Fruit fly (Drosophila melanogaster) whole organism, wandering third instar larva: ENCODE results near the gene CG17249.
A peak's percentile ranks its signal among the peaks of the same experiment; 100 is the strongest.

Source experiments
- Abd-B ChIP-seq: fragments of >200 bp; optimal IDR thresholded peaks from 2 replicates; lab custom pipeline; 2017; ENCODE audit warnings: missing biosample characterization, missing genetic modification characterization
- CG32264 ChIP-seq: fragments of 200-800 bp; sonication (Bioruptor generic); optimal IDR thresholded peaks from 2 replicates; lab custom pipeline; 2016; ENCODE audit warnings: missing biosample characterization, missing genetic modification characterization
- CG9705 ChIP-seq: fragments of 200-800 bp; sonication (Bioruptor generic); optimal IDR thresholded peaks from 2 replicates; lab custom pipeline; 2018; ENCODE audit warnings: missing biosample characterization, mild to moderate bottlenecking, missing genetic modification characterization
- CrebA ChIP-seq: fragments of 200-800 bp; sonication (Bioruptor generic); optimal IDR thresholded peaks from 2 replicates; lab custom pipeline; 2016; ENCODE audit warnings: missing biosample characterization, mild to moderate bottlenecking, missing genetic modification characterization, borderline replicate concordance
- Dfd ChIP-seq: fragments of >200 bp; optimal IDR thresholded peaks from 2 replicates; lab custom pipeline; 2017; ENCODE audit warnings: missing biosample characterization, missing genetic modification characterization
- Dif ChIP-seq: fragments of 200-275, 200-300 bp; sonication (Bioruptor generic); optimal IDR thresholded peaks from 2 replicates; lab custom pipeline; 2018; ENCODE audit warnings: missing biosample characterization, missing genetic modification characterization; ENCODE audit not compliant: partially characterized antibody
- GATAd ChIP-seq: sonication (Bioruptor generic); optimal IDR thresholded peaks from 2 replicates; lab custom pipeline; 2016; ENCODE audit warnings: missing biosample characterization, missing genetic modification characterization
- HLH106 ChIP-seq: fragments of 200-800 bp; optimal IDR thresholded peaks from 3 replicates; lab custom pipeline; 2019; ENCODE audit warnings: missing biosample characterization, mild to moderate bottlenecking, missing genetic modification characterization, moderate library complexity
- Hnf4 ChIP-seq: fragments of 200-800 bp; sonication (Bioruptor generic); optimal IDR thresholded peaks from 2 replicates; lab custom pipeline; 2016; ENCODE audit warnings: missing biosample characterization, mild to moderate bottlenecking, missing genetic modification characterization
- Hr78 ChIP-seq: fragments of >200 bp; optimal IDR thresholded peaks from 2 replicates; lab custom pipeline; 2017; ENCODE audit warnings: missing biosample characterization, missing genetic modification characterization
- Hr83 ChIP-seq: fragments of 200-300 bp; sonication (Bioruptor generic); optimal IDR thresholded peaks from 2 replicates; lab custom pipeline; 2016; ENCODE audit warnings: missing biosample characterization, mild to moderate bottlenecking, missing genetic modification characterization, moderate library complexity; ENCODE audit not compliant: poor library complexity, severe bottlenecking
- Jra ChIP-seq: sonication (Bioruptor generic); optimal IDR thresholded peaks from 2 replicates; lab custom pipeline; 2016; ENCODE audit warnings: missing biosample characterization, missing genetic modification characterization
- Mio ChIP-seq: sonication (Bioruptor generic); optimal IDR thresholded peaks from 2 replicates; lab custom pipeline; 2016; ENCODE audit warnings: missing biosample characterization, missing genetic modification characterization
- Myc ChIP-seq: fragments of >200 bp; optimal IDR thresholded peaks from 2 replicates; lab custom pipeline; 2017
- OdsH ChIP-seq: fragments of 200-800 bp; sonication (Bioruptor generic); optimal IDR thresholded peaks from 2 replicates; lab custom pipeline; 2016; ENCODE audit warnings: missing biosample characterization, mild to moderate bottlenecking, missing genetic modification characterization
- Rel ChIP-seq, 2 experiments: fragments of 200-800 bp; sonication (Bioruptor generic) in 1 of 2; optimal IDR thresholded peaks; 2 replicates in 1 of 2; 3 replicates in 1 of 2; lab custom pipeline; 2016 to 2019; ENCODE audit warnings: mild to moderate bottlenecking in 2 of 2, missing biosample characterization in 2 of 2, missing genetic modification characterization in 2 of 2, moderate library complexity in 1 of 2
- Sp1 ChIP-seq: fragments of 200-800 bp; sonication (Bioruptor generic); optimal IDR thresholded peaks from 3 replicates; lab custom pipeline; 2019; ENCODE audit warnings: missing biosample characterization, mild to moderate bottlenecking, missing genetic modification characterization, moderate library complexity
- Vsx2 ChIP-seq: fragments of 200-300, 225-300 bp; sonication (Bioruptor generic); optimal IDR thresholded peaks from 2 replicates; lab custom pipeline; 2018; ENCODE audit warnings: missing biosample characterization, missing genetic modification characterization; ENCODE audit not compliant: partially characterized antibody
- br ChIP-seq: fragments of 200-800 bp; sonication (Bioruptor generic); optimal IDR thresholded peaks from 2 replicates; lab custom pipeline; 2016; ENCODE audit warnings: missing biosample characterization, missing genetic modification characterization
- brk ChIP-seq: fragments of 200-800 bp; sonication (Bioruptor generic); optimal IDR thresholded peaks from 2 replicates; lab custom pipeline; 2016; ENCODE audit warnings: missing biosample characterization, mild to moderate bottlenecking, missing genetic modification characterization
- dl ChIP-seq, 2 experiments: fragments of 175-275, 200-275 bp in 1 of 2; fragments of 200-275 bp in 1 of 2; sonication (Bioruptor generic); optimal IDR thresholded peaks; lab custom pipeline; 2018; ENCODE audit warnings: mild to moderate bottlenecking in 2 of 2, missing biosample characterization in 2 of 2, missing genetic modification characterization in 2 of 2, moderate library complexity in 2 of 2; ENCODE audit not compliant: partially characterized antibody in 2 of 2, insufficient read depth in 1 of 2
- dmrt93B ChIP-seq: fragments of 200-800 bp; sonication (Bioruptor generic); optimal IDR thresholded peaks from 2 replicates; lab custom pipeline; 2018; ENCODE audit warnings: missing biosample characterization, mild to moderate bottlenecking, missing genetic modification characterization
- ey ChIP-seq: fragments of 200-800 bp; sonication (Bioruptor generic); optimal IDR thresholded peaks from 2 replicates; lab custom pipeline; 2016; ENCODE audit warnings: missing biosample characterization, missing genetic modification characterization
- foxo ChIP-seq, 2 experiments: fragments of 200-800 bp; sonication (Bioruptor generic); optimal IDR thresholded peaks; 2 replicates in 1 of 2; 3 replicates in 1 of 2; lab custom pipeline; 2016 to 2017; ENCODE audit warnings: missing biosample characterization in 2 of 2, missing genetic modification characterization in 2 of 2
- h ChIP-seq: fragments of 200-800 bp; sonication (Bioruptor generic); optimal IDR thresholded peaks from 3 replicates; lab custom pipeline; 2016; ENCODE audit warnings: missing biosample characterization, mild to moderate bottlenecking, missing genetic modification characterization
- jim ChIP-seq: fragments of 175-275, 200-325 bp; sonication (Bioruptor generic); optimal IDR thresholded peaks from 2 replicates; lab custom pipeline; 2016; ENCODE audit warnings: missing biosample characterization, mild to moderate bottlenecking, missing genetic modification characterization
- pan ChIP-seq: fragments of >200 bp; optimal IDR thresholded peaks from 2 replicates; lab custom pipeline; 2017
- psq ChIP-seq: fragments of 200-800 bp; sonication (Bioruptor generic); optimal IDR thresholded peaks from 3 replicates; lab custom pipeline; 2017; ENCODE audit warnings: missing biosample characterization, mild to moderate bottlenecking, missing genetic modification characterization, moderate library complexity
- rgr ChIP-seq: fragments of 200-800 bp; sonication (Bioruptor generic); optimal IDR thresholded peaks from 3 replicates; lab custom pipeline; 2016; ENCODE audit warnings: missing biosample characterization, mild to moderate bottlenecking, missing genetic modification characterization
- sv ChIP-seq: fragments of 200-800 bp; sonication (Bioruptor generic); optimal IDR thresholded peaks from 3 replicates; lab custom pipeline; 2016; ENCODE audit warnings: missing biosample characterization, missing genetic modification characterization
- tai ChIP-seq: sonication (Bioruptor generic); optimal IDR thresholded peaks from 2 replicates; lab custom pipeline; 2016; ENCODE audit warnings: missing biosample characterization, missing genetic modification characterization
- usp ChIP-seq: fragments of >200 bp; optimal IDR thresholded peaks from 2 replicates; lab custom pipeline; 2017; ENCODE audit warnings: missing biosample characterization, missing genetic modification characterization
- woc ChIP-seq: sonication (Bioruptor generic); optimal IDR thresholded peaks from 2 replicates; lab custom pipeline; 2016; ENCODE audit warnings: missing biosample characterization, mild to moderate bottlenecking, missing genetic modification characterization

Gene CG17249

dm6 chr3L:1647276-1647919 lies at the start of gene CG17249, which contains the start of gene Bro:
Gene CG17249, minus strand, starts transcription at chr3L:1647464.
Gene Bro, plus strand, starts transcription at chr3L:1647869.
- TF ChIP-seq h (GFP tag; lab: Kevin White, UChicago) = no peak
- TF ChIP-seq GATAd (GFP tag; lab: Kevin White, UChicago) = no peak
- peak; percentile 80 for TF ChIP-seq Hnf4
- no peak for TF ChIP-seq Hr78 (GFP tag; lab: Kevin White, UChicago)
- peak; percentile 86 for TF ChIP-seq Hr83
- no peak for TF ChIP-seq CG9705
- TF ChIP-seq psq = peak; percentile 2
- peak; percentile 67 for TF ChIP-seq rgr (GFP tag; lab: Kevin White, UChicago)
- no peak for TF ChIP-seq Dfd (GFP tag; lab: Kevin White, UChicago)
- TF ChIP-seq OdsH (GFP tag; lab: Kevin White, UChicago) = peak; percentile 16
- no peak for TF ChIP-seq usp
- TF ChIP-seq sv (GFP tag; lab: Kevin White, UChicago) = peak; percentile 38
- no peak for TF ChIP-seq Mio
- no peak for TF ChIP-seq Abd-B (GFP tag; lab: Kevin White, UChicago)
- TF ChIP-seq brk (GFP tag; lab: Kevin White, UChicago) = no peak
- TF ChIP-seq Myc = peak; percentile 51
- TF ChIP-seq ey (GFP tag; lab: Kevin White, UChicago) = peak; percentile 37
- no peak for TF ChIP-seq Jra (GFP tag; lab: Kevin White, UChicago)
- TF ChIP-seq foxo (GFP tag; optimal IDR thresholded peaks at IDR 0.05; lab: Kevin White, UChicago) = peak in 1 of 2 experiments; percentile 44
- no peak for TF ChIP-seq Rel (GFP tag; optimal IDR thresholded peaks at IDR 0.05; lab: Kevin White, UChicago)
- TF ChIP-seq Rel (tag; optimal IDR thresholded peaks at IDR 0.05; lab: Kevin White, UChicago) = no peak
- TF ChIP-seq jim (GFP tag; lab: Kevin White, UChicago) = no peak
- TF ChIP-seq HLH106 (tag; lab: Kevin White, UChicago) = no peak
- no peak for TF ChIP-seq Sp1
- TF ChIP-seq woc (GFP tag; lab: Kevin White, UChicago) = no peak
- TF ChIP-seq dmrt93B = no peak
- no peak for TF ChIP-seq CG32264 (GFP tag; lab: Kevin White, UChicago)
- peak; percentile 25 for TF ChIP-seq Dif (GFP tag; lab: Kevin White, UChicago)
- TF ChIP-seq br (GFP tag; lab: Kevin White, UChicago) = no peak
- no peak for TF ChIP-seq CrebA
- no peak for TF ChIP-seq dl (GFP tag; optimal IDR thresholded peaks at IDR 0.05; lab: Kevin White, UChicago; ENCODE audit: insufficient read depth in 1 of 2, partially characterized antibody in 2 of 2)

- TF ChIP-seq tai (GFP tag; lab: Kevin White, UChicago) (no peak), Vsx2 (GFP tag; lab: Kevin White, UChicago) (no peak), foxo (GFP tag; optimal IDR thresholded peaks at IDR 0.05; lab: Kevin White, UChicago) (no peak), usp (no peak), dmrt93B (no peak), CG32264 (GFP tag; lab: Kevin White, UChicago) (no peak), Mio (no peak), Abd-B (GFP tag; lab: Kevin White, UChicago) (no peak), OdsH (GFP tag; lab: Kevin White, UChicago) (no peak), Sp1 (no peak), Dfd (GFP tag; lab: Kevin White, UChicago) (no peak), h (GFP tag; lab: Kevin White, UChicago) (no peak), Rel (GFP tag; optimal IDR thresholded peaks at IDR 0.05; lab: Kevin White, UChicago) (no peak), Rel (tag; optimal IDR thresholded peaks at IDR 0.05; lab: Kevin White, UChicago) (no peak), Hr78 (GFP tag; lab: Kevin White, UChicago) (no peak), HLH106 (tag; lab: Kevin White, UChicago) (no peak), woc (GFP tag; lab: Kevin White, UChicago) (no peak)
These were observed 47.1 kb upstream of the CG17249 start, which contains the start of gene CG12011 for dm6 chr3L:1694317-1694716. Gene CG12011, plus strand, starts transcription at chr3L:1694617.

- no peak for TF ChIP-seq pan (lab: Kevin White, UChicago)
- TF ChIP-seq h (GFP tag; lab: Kevin White, UChicago) = peak; percentile 37
These were observed 45.6 kb upstream of the CG17249 start for dm6 chr3L:1692859-1693258.
